Fruit fly (Drosophila melanogaster) whole organism, prepupa: ENCODE measurements around the gene CG3191.

ENCODE experiments used
- CG11762 ChIP-seq: fragments of 200-800 bp; sonication (Bioruptor generic); optimal IDR thresholded peaks from 3 replicates; lab custom pipeline; 2016; ENCODE audit warnings: missing biosample characterization, missing genetic modification characterization; ENCODE audit not compliant: insufficient read depth
- CG11902 ChIP-seq: fragments of 200-800 bp; sonication (Bioruptor generic); optimal IDR thresholded peaks from 3 replicates; lab custom pipeline; 2016; ENCODE audit warnings: missing biosample characterization, missing genetic modification characterization
- CG16779 ChIP-seq: fragments of 200-800 bp; sonication (Bioruptor generic); optimal IDR thresholded peaks from 3 replicates; lab custom pipeline; 2017; ENCODE audit warnings: missing biosample characterization, mild to moderate bottlenecking, missing genetic modification characterization
- CG3032 ChIP-seq: fragments of 200-800 bp; optimal IDR thresholded peaks from 2 replicates; lab custom pipeline; 2019; ENCODE audit warnings: missing biosample characterization, mild to moderate bottlenecking, missing genetic modification characterization, moderate library complexity
- CG31627 ChIP-seq: fragments of 200-800 bp; sonication (Bioruptor generic); optimal IDR thresholded peaks from 3 replicates; lab custom pipeline; 2016; ENCODE audit warnings: missing biosample characterization, missing genetic modification characterization
- CG3919 ChIP-seq: fragments of 200-800 bp; sonication (Bioruptor generic); optimal IDR thresholded peaks from 3 replicates; lab custom pipeline; 2016; ENCODE audit warnings: missing biosample characterization, missing genetic modification characterization
- CG6854 ChIP-seq: fragments of 200-800 bp; sonication (Bioruptor generic); optimal IDR thresholded peaks from 2 replicates; lab custom pipeline; 2017; ENCODE audit warnings: missing biosample characterization, mild to moderate bottlenecking, missing genetic modification characterization
- Eip78C ChIP-seq: fragments of 200-800 bp; sonication (Bioruptor generic); peaks from one replicate; lab custom pipeline; 2016; ENCODE audit warnings: missing biosample characterization, missing genetic modification characterization
- Lpt ChIP-seq: fragments of 200-800 bp; sonication (Bioruptor generic); optimal IDR thresholded peaks from 3 replicates; lab custom pipeline; 2016; ENCODE audit warnings: missing biosample characterization, missing genetic modification characterization
- OdsH ChIP-seq: fragments of 200-800 bp; sonication (Bioruptor generic); optimal IDR thresholded peaks from 3 replicates; lab custom pipeline; 2016; ENCODE audit warnings: missing biosample characterization, missing genetic modification characterization
- fd85E ChIP-seq: fragments of 200-800 bp; sonication (Bioruptor generic); optimal IDR thresholded peaks from 3 replicates; lab custom pipeline; 2016; ENCODE audit warnings: missing biosample characterization, missing genetic modification characterization
- pdm3 ChIP-seq: fragments of 200-800 bp; sonication (Bioruptor generic); optimal IDR thresholded peaks from 3 replicates; lab custom pipeline; 2016; ENCODE audit warnings: missing biosample characterization, missing genetic modification characterization
- spab ChIP-seq: fragments of 200-800 bp; sonication (Bioruptor generic); optimal IDR thresholded peaks from 2 replicates; lab custom pipeline; 2017; ENCODE audit warnings: missing biosample characterization, mild to moderate bottlenecking, missing genetic modification characterization, missing genetic modification reagents
- topi ChIP-seq: fragments of 200-800 bp; sonication (Bioruptor generic); optimal IDR thresholded peaks from 3 replicates; lab custom pipeline; 2016; ENCODE audit warnings: missing biosample characterization, missing genetic modification characterization

DNA sequence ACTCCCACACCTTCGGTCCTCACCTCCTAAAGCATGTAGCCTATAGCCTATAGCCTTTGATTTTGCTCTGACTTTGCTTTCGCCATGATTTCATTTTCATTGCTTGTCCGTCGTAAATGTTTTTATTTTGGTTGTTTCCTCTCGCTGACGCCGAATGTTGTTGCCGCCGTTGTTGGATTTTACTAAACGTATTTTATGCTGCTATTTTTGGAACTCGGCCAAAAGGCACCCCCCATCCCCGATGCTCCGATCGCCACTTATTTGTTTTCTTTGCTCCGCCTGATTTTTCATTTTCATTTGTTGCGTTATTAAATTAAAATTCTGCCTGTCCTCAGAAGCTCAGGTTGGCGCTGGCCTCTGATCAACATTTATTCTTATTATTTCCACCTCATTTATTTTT lies 32.5 kb downstream of the CG3191 start:
- TF ChIP-seq CG31627 (GFP tag; lab: Kevin White, UChicago) (no peak), Eip78C (GFP tag; lab: Kevin White, UChicago) (no peak), topi (GFP tag; lab: Kevin White, UChicago) (no peak), OdsH (GFP tag; lab: Kevin White, UChicago) (no peak), CG3919 (GFP tag; lab: Kevin White, UChicago) (no peak), CG6854 (no peak), spab (GFP tag; lab: Kevin White, UChicago) (no peak), Lpt (GFP tag; lab: Kevin White, UChicago) (no peak), CG11762 (GFP tag; lab: Kevin White, UChicago) (no peak), CG11902 (GFP tag; lab: Kevin White, UChicago) (no peak), pdm3 (GFP tag; lab: Kevin White, UChicago) (no peak), fd85E (GFP tag; lab: Kevin White, UChicago) (no peak), CG3032 (tag; lab: Kevin White, UChicago) (no peak), CG16779 (no peak)
